Fruit fly (Drosophila melanogaster) whole organism, embryonic: ENCODE results near the gene CG10333.

Experiments
- BtbVII ChIP-seq: fragments of 200-800 bp; sonication (Bioruptor generic); optimal IDR thresholded peaks from 3 replicates; lab custom pipeline; 2017; ENCODE audit warnings: missing biosample characterization, mild to moderate bottlenecking, missing genetic modification characterization
- Bteb2 ChIP-seq: fragments of 200-800 bp; sonication (Bioruptor generic); optimal IDR thresholded peaks from 2 replicates; lab custom pipeline; 2016; ENCODE audit warnings: missing biosample characterization, missing genetic modification characterization
- CG10654 ChIP-seq: fragments of 200-800 bp; sonication (Bioruptor generic); optimal IDR thresholded peaks from 2 replicates; lab custom pipeline; 2016; ENCODE audit warnings: missing biosample characterization, missing genetic modification characterization
- CG11085 ChIP-seq: fragments of 200-800 bp; sonication (Bioruptor generic); IDR thresholded peaks from 2 replicates; pipeline ENCODE4 v1.3.6; 2022; ENCODE audit warnings: missing biosample characterization, missing genetic modification characterization
- CG12071 ChIP-seq: fragments of 200-800 bp; sonication (Bioruptor generic); optimal IDR thresholded peaks from 3 replicates; lab custom pipeline; 2018; ENCODE audit warnings: missing biosample characterization, mild to moderate bottlenecking, missing genetic modification characterization
- CG12391 ChIP-seq: fragments of 200-800 bp; sonication (Bioruptor generic); optimal IDR thresholded peaks from 3 replicates; lab custom pipeline; 2018; ENCODE audit warnings: missing biosample characterization, mild to moderate bottlenecking, missing genetic modification characterization, moderate library complexity
- CG12769 ChIP-seq: fragments of 200-800 bp; sonication (Bioruptor generic); optimal IDR thresholded peaks from 2 replicates; lab custom pipeline; 2019; ENCODE audit warnings: missing biosample characterization, mild to moderate bottlenecking, missing genetic modification characterization, moderate library complexity
- CG13287 ChIP-seq: fragments of 200-800 bp; sonication (Bioruptor generic); IDR thresholded peaks from 2 replicates; pipeline ENCODE4 v1.3.6; 2022; ENCODE audit warnings: missing biosample characterization, missing genetic modification characterization; ENCODE audit not compliant: partially characterized antibody
- CG14014 ChIP-seq: fragments of 200-800 bp; sonication (Bioruptor generic); IDR thresholded peaks from 2 replicates; pipeline ENCODE4 v1.3.6; 2022; ENCODE audit warnings: missing biosample characterization, missing genetic modification characterization
- CG14860 ChIP-seq: fragments of 200-800 bp; sonication (Bioruptor generic); IDR thresholded peaks from 3 replicates; pipeline ENCODE4 v1.3.6; 2022; ENCODE audit warnings: missing biosample characterization, missing genetic modification characterization; ENCODE audit not compliant: partially characterized antibody
- CG15514 ChIP-seq: fragments of 200-800 bp; sonication (Bioruptor generic); optimal IDR thresholded peaks from 3 replicates; lab custom pipeline; 2017; ENCODE audit warnings: missing biosample characterization, missing genetic modification characterization, mild to moderate bottlenecking, moderate library complexity, missing genetic modification reagents
- CG16813 ChIP-seq: fragments of 200-800 bp; sonication (Bioruptor generic); IDR thresholded peaks from 3 replicates; pipeline ENCODE4 v1.3.6; 2022; ENCODE audit warnings: missing biosample characterization, missing genetic modification characterization; ENCODE audit not compliant: partially characterized antibody
- CG17328 ChIP-seq: fragments of 200-800 bp; sonication (Bioruptor generic); IDR thresholded peaks from 2 replicates; pipeline ENCODE4 v1.3.6; 2022; ENCODE audit warnings: missing biosample characterization, missing genetic modification characterization
- CG17568 ChIP-seq: fragments of 200-800 bp; sonication (Bioruptor generic); optimal IDR thresholded peaks from 2 replicates; lab custom pipeline; 2018; ENCODE audit warnings: missing biosample characterization, mild to moderate bottlenecking, missing genetic modification characterization, moderate library complexity
- CG34422 ChIP-seq: fragments of 200-800 bp; sonication (Bioruptor generic); IDR thresholded peaks from 3 replicates; pipeline ENCODE4 v1.3.6; 2022; ENCODE audit warnings: missing biosample characterization, missing genetic modification characterization
- CG3838 ChIP-seq: fragments of 200-800 bp; sonication (Bioruptor generic); optimal IDR thresholded peaks from 3 replicates; lab custom pipeline; 2016; ENCODE audit warnings: missing biosample characterization, missing genetic modification characterization
- CG6654 ChIP-seq: fragments of 200-800 bp; sonication (Bioruptor generic); optimal IDR thresholded peaks from 2 replicates; lab custom pipeline; 2017; ENCODE audit warnings: missing biosample characterization, mild to moderate bottlenecking, missing genetic modification characterization
- CG7556 ChIP-seq: fragments of 200-800 bp; sonication (Bioruptor generic); optimal IDR thresholded peaks from 2 replicates; lab custom pipeline; 2017; ENCODE audit warnings: missing biosample characterization, mild to moderate bottlenecking, missing genetic modification characterization
- CG7745 ChIP-seq: fragments of 200-800 bp; sonication (Bioruptor generic); optimal IDR thresholded peaks from 2 replicates; lab custom pipeline; 2018; ENCODE audit warnings: missing biosample characterization, mild to moderate bottlenecking, missing genetic modification characterization, moderate library complexity
- CG9437 ChIP-seq: fragments of 200-800 bp; sonication (Bioruptor generic); optimal IDR thresholded peaks from 2 replicates; lab custom pipeline; 2018; ENCODE audit warnings: missing biosample characterization, mild to moderate bottlenecking, missing genetic modification characterization
- Eip74EF ChIP-seq, 2 experiments: fragments of 200-800 bp in 1 of 2; fragments of >200 bp in 1 of 2; sonication (Bioruptor generic) in 1 of 2; optimal IDR thresholded peaks; 2 replicates each; lab custom pipeline; 2017 to 2019; ENCODE audit warnings: missing biosample characterization in 2 of 2, missing genetic modification characterization in 2 of 2, mild to moderate bottlenecking in 1 of 2, moderate library complexity in 1 of 2
- Ets65A ChIP-seq: fragments of 200-800 bp; sonication (Bioruptor generic); peaks from one replicate; lab custom pipeline; 2016; ENCODE audit warnings: missing biosample characterization, missing genetic modification characterization
- Gsc ChIP-seq: fragments of 200-800 bp; sonication (Bioruptor generic); IDR thresholded peaks from 2 replicates; pipeline ENCODE4 v1.3.6; 2022; ENCODE audit warnings: missing biosample characterization, missing genetic modification characterization
- H2.0 ChIP-seq: fragments of 200-800 bp; sonication (Bioruptor generic); IDR thresholded peaks from 2 replicates; pipeline ENCODE4 v1.3.6; 2022; ENCODE audit warnings: missing biosample characterization, missing genetic modification characterization
- Hmr ChIP-seq: fragments of 200-800 bp; sonication (Bioruptor generic); optimal IDR thresholded peaks from 3 replicates; lab custom pipeline; 2017; ENCODE audit warnings: mild to moderate bottlenecking, missing biosample characterization, missing genetic modification reagents, missing genetic modification characterization
- Hr78 ChIP-seq, 2 experiments: fragments of 200-800 bp in 1 of 2; fragments of >200 bp in 1 of 2; sonication (Bioruptor generic) in 1 of 2; optimal IDR thresholded peaks; 2 replicates each; lab custom pipeline; 2017 to 2019; ENCODE audit warnings: missing biosample characterization in 2 of 2, missing genetic modification characterization in 2 of 2, mild to moderate bottlenecking in 1 of 2, moderate library complexity in 1 of 2
- Mrtf ChIP-seq: fragments of 200-800 bp; sonication (Bioruptor generic); IDR thresholded peaks from 3 replicates; pipeline ENCODE4 v1.3.6; 2022; ENCODE audit warnings: missing biosample characterization, missing genetic modification characterization
- Opbp ChIP-seq: fragments of 200-800 bp; sonication (Bioruptor generic); IDR thresholded peaks from 3 replicates; pipeline ENCODE4 v1.3.6; 2022; ENCODE audit warnings: missing biosample characterization, missing genetic modification characterization; ENCODE audit not compliant: partially characterized antibody
- PHDP ChIP-seq: fragments of 200-800 bp; sonication (Bioruptor generic); optimal IDR thresholded peaks from 3 replicates; lab custom pipeline; 2018; ENCODE audit warnings: missing biosample characterization, mild to moderate bottlenecking, missing genetic modification characterization, moderate library complexity
- Vsx1 ChIP-seq: fragments of 200-800 bp; sonication (Bioruptor generic); optimal IDR thresholded peaks from 2 replicates; lab custom pipeline; 2017; ENCODE audit warnings: missing biosample characterization, mild to moderate bottlenecking, missing genetic modification characterization, missing genetic modification reagents
- btn ChIP-seq: fragments of 200-800 bp; sonication (Bioruptor generic); optimal IDR thresholded peaks from 2 replicates; lab custom pipeline; 2016; ENCODE audit warnings: missing biosample characterization, missing genetic modification characterization
- cad ChIP-seq: fragments of >200 bp; optimal IDR thresholded peaks from 2 replicates; lab custom pipeline; 2017; ENCODE audit warnings: missing biosample characterization, missing genetic modification characterization
- caup ChIP-seq: fragments of 200-800 bp; sonication (Bioruptor generic); optimal IDR thresholded peaks from 3 replicates; lab custom pipeline; 2017; ENCODE audit warnings: missing biosample characterization, mild to moderate bottlenecking, missing genetic modification characterization, moderate library complexity; ENCODE audit not compliant: severe bottlenecking
- chif ChIP-seq, 2 experiments: fragments of 200-800 bp; sonication (Bioruptor generic); optimal IDR thresholded peaks; 3 replicates each; lab custom pipeline; 2016; ENCODE audit warnings: missing biosample characterization in 2 of 2, missing genetic modification characterization in 2 of 2
- ci ChIP-seq: fragments of 200-800 bp; sonication (Bioruptor generic); IDR thresholded peaks from 3 replicates; pipeline ENCODE4 v1.3.6; 2022; ENCODE audit warnings: missing biosample characterization, missing genetic modification characterization
- corto ChIP-seq: fragments of 200-800 bp; sonication (Bioruptor generic); optimal IDR thresholded peaks from 2 replicates; lab custom pipeline; 2016; ENCODE audit warnings: missing biosample characterization, mild to moderate bottlenecking, missing genetic modification characterization, moderate library complexity
- dan ChIP-seq: fragments of 200-800 bp; sonication (Bioruptor generic); IDR thresholded peaks from 2 replicates; pipeline ENCODE4 v1.3.6; 2022; ENCODE audit warnings: missing biosample characterization, missing genetic modification characterization
- esg ChIP-seq: fragments of 200-800 bp; sonication (Bioruptor generic); conservative IDR thresholded peaks from 2 replicates; pipeline ENCODE4 v1.3.6; 2022; ENCODE audit warnings: missing biosample characterization, missing genetic modification characterization
- hkb ChIP-seq, 2 experiments: fragments of 200-800 bp in 1 of 2; fragments of >200 bp in 1 of 2; sonication (Bioruptor generic) in 1 of 2; IDR thresholded peaks in 1 of 2; optimal IDR thresholded peaks in 1 of 2; 2 replicates each; pipeline versions ENCODE4 v1.3.6 to Lab custom; 2017 to 2022; ENCODE audit warnings: missing biosample characterization in 1 of 2, missing genetic modification characterization in 1 of 2
- lab ChIP-seq: fragments of 200-800 bp; sonication (Bioruptor generic); optimal IDR thresholded peaks from 3 replicates; lab custom pipeline; 2017; ENCODE audit warnings: missing biosample characterization, missing genetic modification characterization, mild to moderate bottlenecking, moderate library complexity, missing genetic modification reagents
- maf-S ChIP-seq: fragments of 200-800 bp; sonication (Bioruptor generic); optimal IDR thresholded peaks from 2 replicates; lab custom pipeline; 2016; ENCODE audit warnings: missing biosample characterization, missing genetic modification characterization
- odd ChIP-seq: fragments of 200-800 bp; sonication (Bioruptor generic); optimal IDR thresholded peaks from 2 replicates; lab custom pipeline; 2017; ENCODE audit warnings: missing biosample characterization, mild to moderate bottlenecking, missing genetic modification characterization
- sens ChIP-seq: fragments of 200-800 bp; sonication (Bioruptor generic); peaks from one replicate; lab custom pipeline; 2016; ENCODE audit warnings: missing biosample characterization, missing genetic modification characterization
- sob ChIP-seq: fragments of 200-800 bp; sonication (Bioruptor generic); IDR thresholded peaks from 2 replicates; pipeline ENCODE4 v1.3.6; 2022; ENCODE audit warnings: missing biosample characterization, missing genetic modification characterization
- stc ChIP-seq: fragments of 200-800 bp; sonication (Bioruptor generic); IDR thresholded peaks from 2 replicates; pipeline ENCODE4 v1.3.6; 2022; ENCODE audit warnings: missing biosample characterization, missing genetic modification characterization
- tap ChIP-seq: fragments of 200-800 bp; optimal IDR thresholded peaks from 3 replicates; lab custom pipeline; 2019; ENCODE audit warnings: missing biosample characterization, mild to moderate bottlenecking, missing genetic modification characterization, moderate library complexity
- tna ChIP-seq: fragments of 200-800 bp; sonication (Bioruptor generic); IDR thresholded peaks from 2 replicates; pipeline ENCODE4 v1.3.6; 2022; ENCODE audit warnings: missing biosample characterization, missing genetic modification characterization; ENCODE audit not compliant: partially characterized antibody
- tx ChIP-seq: fragments of 200-800 bp; sonication (Bioruptor generic); optimal IDR thresholded peaks from 2 replicates; lab custom pipeline; 2016; ENCODE audit warnings: missing biosample characterization, missing genetic modification characterization
- usp ChIP-seq: fragments of >200 bp; optimal IDR thresholded peaks from 2 replicates; lab custom pipeline; 2017; ENCODE audit warnings: missing biosample characterization, missing genetic modification characterization
- zf30C ChIP-seq: fragments of 200-800 bp; sonication (Bioruptor generic); optimal IDR thresholded peaks from 3 replicates; lab custom pipeline; 2018; ENCODE audit warnings: missing biosample characterization, mild to moderate bottlenecking, missing genetic modification characterization

The CG10333 gene

dm6 chr2L:18625009-18625408 is 18.4 kb downstream of the CG10333 start (continued):
- TF ChIP-seq CG7556 (GFP tag; lab: Kevin White, UChicago) (peak; percentile 27), CG14014 (GFP tag; lab: Robert Waterston, UW) (peak; percentile 11; the same call in 1 of the 2 replicates), H2.0 (GFP tag; lab: Robert Waterston, UW) (no peak), Ets65A (peak; percentile 63), sens (GFP tag; lab: Kevin White, UChicago) (no peak), ci (GFP tag; lab: Robert Waterston, UW) (no peak), PHDP (tag; lab: Kevin White, UChicago) (peak; percentile 19), CG17568 (GFP tag; lab: Kevin White, UChicago) (peak; percentile 2), caup (no peak), Opbp (no peak), lab (GFP tag; lab: Kevin White, UChicago) (peak; percentile 37), zf30C (GFP tag; lab: Kevin White, UChicago) (no peak), tap (tag; lab: Kevin White, UChicago) (no peak), Gsc (GFP tag; lab: Robert Waterston, UW) (no peak), CG14860 (GFP tag; lab: Robert Waterston, UW) (no peak), btn (GFP tag; lab: Kevin White, UChicago) (no peak), maf-S (GFP tag; lab: Kevin White, UChicago) (no peak), stc (GFP tag; lab: Robert Waterston, UW) (no peak), chif (GFP tag; optimal IDR thresholded peaks at IDR 0.05; lab: Kevin White, UChicago) (no peak), usp (GFP tag; lab: Kevin White, UChicago) (no peak), Hr78 (GFP tag; optimal IDR thresholded peaks at IDR 0.05; lab: Kevin White, UChicago) (no peak), cad (GFP tag; lab: Kevin White, UChicago) (no peak), Mrtf (no peak), Eip74EF (GFP tag; optimal IDR thresholded peaks at IDR 0.05; lab: Kevin White, UChicago) (no peak), CG7745 (no peak), dan (GFP tag; lab: Robert Waterston, UW) (no peak), sob (no peak), Hmr (GFP tag; lab: Kevin White, UChicago) (peak; percentile 46), tx (GFP tag; lab: Kevin White, UChicago) (no peak), CG12769 (tag; lab: Kevin White, UChicago) (no peak), esg (GFP tag; lab: Robert Waterston, UW) (no peak), CG13287 (no peak), hkb (optimal IDR thresholded peaks at IDR 0.05; lab: Kevin White, UChicago) (no peak), hkb (GFP tag; IDR thresholded peaks at IDR 0.05; lab: Robert Waterston, UW) (no peak), CG12391 (tag; lab: Kevin White, UChicago) (no peak), CG3838 (GFP tag; lab: Kevin White, UChicago) (no peak), CG12071 (peak; percentile 45), odd (no peak), CG11085 (GFP tag; lab: Robert Waterston, UW) (no peak), CG15514 (GFP tag; lab: Kevin White, UChicago) (peak; percentile 8), CG34422 (GFP tag; lab: Robert Waterston, UW) (no peak), Vsx1 (GFP tag; lab: Kevin White, UChicago) (no peak), CG17328 (no peak), CG9437 (GFP tag; lab: Kevin White, UChicago) (no peak), BtbVII (GFP tag; lab: Kevin White, UChicago) (peak; percentile 51), CG16813 (GFP tag; lab: Robert Waterston, UW) (no peak), corto (GFP tag; lab: Kevin White, UChicago) (no peak), CG6654 (GFP tag; lab: Kevin White, UChicago) (no peak), Bteb2 (GFP tag; lab: Kevin White, UChicago) (peak; percentile 18), tna (GFP tag; lab: Robert Waterston, UW) (no peak), CG10654 (no peak)
